Worm (Caenorhabditis elegans) whole organism, L2 larva: Measurements from ENCODE around the gene gtf-2H5.

ENCODE experiments used
- sma-3 ChIP-seq: sonication (generic microtip); optimal IDR thresholded peaks from 2 replicates; lab custom pipeline; 2016; ENCODE audit warnings: missing genetic modification reagents, missing genetic modification characterization, missing compliant biosample characterization
- unc-62 ChIP-seq: fragments of 150-350 bp; optimal IDR thresholded peaks from 2 replicates; lab custom pipeline; 2014; ENCODE audit warnings: missing biosample characterization, missing genetic modification reagents, missing genetic modification characterization

DNA sequence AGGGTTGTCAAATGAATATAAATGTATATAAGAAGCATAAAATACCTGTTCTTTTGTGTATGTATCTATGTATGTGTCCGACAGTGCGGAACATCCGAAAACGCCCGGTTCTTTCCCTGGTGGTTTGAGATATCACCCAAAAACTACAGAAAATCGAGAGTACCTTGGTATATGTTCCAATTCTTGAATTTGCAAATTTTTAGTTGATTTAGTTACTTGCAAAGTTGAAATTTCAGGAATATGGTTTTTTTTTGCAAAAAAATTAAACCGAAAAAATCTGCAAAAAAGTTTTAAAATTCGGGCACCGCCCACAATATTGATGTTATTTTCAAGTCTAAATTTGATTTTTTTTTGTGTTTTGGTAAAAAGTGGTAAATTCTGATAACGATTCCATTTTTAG lies 40.1 kb upstream of the gtf-2H5 start, which contains the start of gene T19C3.2:
- TF ChIP-seq sma-3 (GFP tag; lab: Kevin White, UChicago) = no peak
- TF ChIP-seq unc-62 (GFP tag; lab: Kevin White, UChicago) = no peak
